Fruit fly (Drosophila melanogaster): Measurements from ENCODE around the gene CG5946.

DNA sequence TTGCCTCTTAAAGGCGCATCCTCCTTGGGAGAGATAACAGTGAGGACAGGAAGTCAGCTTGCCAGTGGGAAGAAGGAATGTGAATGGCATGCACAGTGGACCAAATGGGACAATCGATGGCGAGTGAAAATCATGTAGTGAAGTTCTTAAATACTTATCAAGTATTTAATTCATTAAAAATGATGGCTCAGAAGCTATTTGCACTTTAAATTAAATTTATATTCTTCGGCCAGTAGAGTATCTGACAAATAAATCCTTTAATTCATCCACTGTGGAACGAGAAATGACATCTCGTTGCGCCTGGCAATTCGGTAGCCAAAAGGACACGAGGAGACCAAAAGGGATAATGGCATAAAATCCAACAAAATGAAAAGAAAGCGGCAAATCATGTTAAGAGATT lies 47.3 kb upstream of the CG5946 start:
- no peak for TF ChIP-seq Xrp1 (GFP tag; IDR thresholded peaks at IDR 0.05)
- no peak for TF ChIP-seq sim (GFP tag; IDR thresholded peaks at IDR 0.05)
- TF ChIP-seq zfh2 (GFP tag; optimal IDR thresholded peaks at IDR 0.05), result no peak
- no peak for TF ChIP-seq insv (GFP tag; optimal IDR thresholded peaks at IDR 0.05)
- TF ChIP-seq CG4360 (GFP tag; IDR thresholded peaks at IDR 0.05), result no peak
- TF ChIP-seq pzg (GFP tag; optimal IDR thresholded peaks at IDR 0.05), result no peak
- no peak for TF ChIP-seq CG10147 (GFP tag; optimal IDR thresholded peaks at IDR 0.05)
- TF ChIP-seq pita (GFP tag; optimal IDR thresholded peaks at IDR 0.05), result no peak
- TF ChIP-seq cg (GFP tag; optimal IDR thresholded peaks at IDR 0.05), result no peak
- no peak for TF ChIP-seq HHEX (GFP tag; optimal IDR thresholded peaks at IDR 0.05)
- peak; percentile 36 for TF ChIP-seq Fer1 (GFP tag; optimal IDR thresholded peaks at IDR 0.05)

All from whole organism, embryonic.